Worm (Caenorhabditis elegans): Measurements from ENCODE around the gene T22D1.17.

- TF ChIP-seq unc-39 (tag; optimal IDR thresholded peaks at IDR 0.05) (no peak), nhr-43 (tag; optimal IDR thresholded peaks at IDR 0.05; ENCODE audit: poor library complexity, severe bottlenecking) (no peak), lin-15B (tag; optimal IDR thresholded peaks at IDR 0.05) (no peak), daf-12 (tag; optimal IDR thresholded peaks at IDR 0.05) (no peak), sea-2 (GFP tag; optimal IDR thresholded peaks at IDR 0.05) (no peak), skn-1 (tag; optimal IDR thresholded peaks at IDR 0.05) (no peak), pha-4 (tag; optimal IDR thresholded peaks at IDR 0.05) (no peak), fkh-10 (GFP tag; optimal IDR thresholded peaks at IDR 0.05) (no peak), nhr-12 (tag; optimal IDR thresholded peaks at IDR 0.05) (no peak), nhr-237 (tag; optimal IDR thresholded peaks at IDR 0.05) (no peak), R02D3.7 (tag; optimal IDR thresholded peaks at IDR 0.05) (no peak)
These were observed at the start of gene T22D1.17, which contains the start of gene T22D1.8 for ce11 chrIV:6905947-6906489.

All from whole organism, L3 larva.